Worm (Caenorhabditis elegans) whole organism, young adult: ENCODE results near the gene T04A8.7.

Experiments
- F55B11.4 ChIP-seq: sonication (generic microtip); optimal IDR thresholded peaks from 2 replicates; lab custom pipeline; 2016; ENCODE audit warnings: missing compliant biosample characterization, missing genetic modification characterization, borderline replicate concordance; ENCODE audit not compliant: insufficient read depth
- ZK185.1 ChIP-seq: sonication (generic microtip); optimal IDR thresholded peaks from 2 replicates; lab custom pipeline; 2016; ENCODE audit warnings: mild to moderate bottlenecking, missing genetic modification characterization, missing compliant biosample characterization; ENCODE audit not compliant: poor library complexity, severe bottlenecking
- lin-35 ChIP-seq, 3 experiments: fragments of 150-350 bp in 2 of 3; sonication (generic microtip) in 1 of 3; optimal IDR thresholded peaks; 2 replicates each; lab custom pipeline; 2014 to 2018; ENCODE audit warnings: missing biosample characterization in 3 of 3, missing genetic modification characterization in 3 of 3, missing genetic modification reagents in 3 of 3
- snpc-4 ChIP-seq, 5 experiments: fragments of 150-350 bp in 1 of 5; sonication (generic microtip) in 4 of 5; optimal IDR thresholded peaks; 2 replicates each; lab custom pipeline; 2014 to 2018; ENCODE audit warnings: missing genetic modification characterization in 5 of 5, missing biosample characterization in 3 of 5, antibody characterized with exemption in 2 of 5, mild to moderate bottlenecking in 2 of 5, missing compliant biosample characterization in 2 of 5, missing genotype in 2 of 5, moderate library complexity in 2 of 5, missing genetic modification reagents in 1 of 5
- ztf-6 ChIP-seq: fragments of 200-800 bp; sonication (Bioruptor generic); IDR thresholded peaks from 2 replicates; pipeline ENCODE4 v1.3.6; 2022; ENCODE audit warnings: missing genetic modification reagents, missing genetic modification characterization, missing compliant biosample characterization

DNA sequence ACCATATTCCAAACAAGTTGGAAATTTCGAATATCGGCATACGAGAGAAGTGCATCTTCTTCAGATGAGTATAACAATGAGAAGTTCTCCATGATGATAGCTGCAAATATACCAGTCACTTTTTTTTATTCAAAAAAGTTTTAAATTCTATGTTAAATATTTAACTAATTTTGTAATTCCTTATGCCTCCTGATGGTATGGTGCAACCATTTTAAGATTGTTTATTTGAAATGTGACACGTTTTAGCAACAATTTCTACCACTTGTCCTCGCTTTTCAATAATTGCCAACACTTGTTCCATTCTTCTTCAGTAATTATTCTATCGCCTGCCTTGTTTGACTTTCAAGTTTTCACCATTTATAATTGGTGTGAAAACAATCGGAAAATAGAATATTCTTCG, 50.8 kb downstream of the T04A8.7 start, which contains the start of gene F17C8.6:
- TF ChIP-seq snpc-4 (GFP tag; optimal IDR thresholded peaks at IDR 0.05; lab: Kevin White, UChicago) (no peak), snpc-4 (tag; optimal IDR thresholded peaks at IDR 0.05; lab: Kevin White, UChicago) (no peak), ztf-6 (GFP tag; lab: Robert Waterston, UW) (no peak), lin-35 (GFP tag; optimal IDR thresholded peaks at IDR 0.05; lab: Kevin White, UChicago) (no peak), ZK185.1 (tag; lab: Kevin White, UChicago) (no peak), F55B11.4 (no peak)
